Worm (Caenorhabditis elegans) whole organism, L4 larva: Measurements from ENCODE around the gene degl-1.

Experiments used
- F26F4.8 ChIP-seq: fragments of 200-800 bp; sonication (Bioruptor generic); conservative IDR thresholded peaks from 2 replicates; pipeline ENCODE4 v1.3.6; 2022; ENCODE audit warnings: missing genetic modification characterization, missing compliant biosample characterization
- F37D6.2 ChIP-seq: sonication (generic microtip); optimal IDR thresholded peaks from 2 replicates; lab custom pipeline; 2016; ENCODE audit warnings: mild to moderate bottlenecking, missing genetic modification characterization, missing compliant biosample characterization
- F44E2.7 ChIP-seq: fragments of 200-800 bp; sonication (Bioruptor generic); IDR thresholded peaks from 2 replicates; pipeline ENCODE4 v2.1.2; 2022; ENCODE audit warnings: missing genetic modification characterization, missing compliant biosample characterization
- R02D3.7 ChIP-seq: fragments of 150-350 bp; sonication (generic microtip); optimal IDR thresholded peaks from 3 replicates; lab custom pipeline; 2014; ENCODE audit warnings: missing biosample characterization, missing genetic modification characterization
- Y105C5A.15 ChIP-seq: fragments of 200-800 bp; sonication (Bioruptor generic); IDR thresholded peaks from 2 replicates; pipeline ENCODE4 v1.3.6; 2022; ENCODE audit warnings: missing genetic modification characterization, missing compliant biosample characterization
- aly-2 ChIP-seq: sonication (generic microtip); optimal IDR thresholded peaks from 2 replicates; lab custom pipeline; 2018; ENCODE audit warnings: missing biosample characterization, missing genetic modification characterization
- ama-1 ChIP-seq: fragments of 150-350 bp; optimal IDR thresholded peaks from 2 replicates; lab custom pipeline; 2014; ENCODE audit warnings: inconsistent platforms, mixed read lengths
- ceh-20 ChIP-seq: fragments of 200-800 bp; sonication (Bioruptor generic); IDR thresholded peaks from 2 replicates; pipeline ENCODE4 v1.3.6; 2022; ENCODE audit warnings: missing genetic modification reagents, missing genetic modification characterization, missing compliant biosample characterization
- ceh-62 ChIP-seq: sonication (generic microtip); optimal IDR thresholded peaks from 2 replicates; lab custom pipeline; 2017; ENCODE audit warnings: missing biosample characterization, missing genetic modification characterization
- daf-16 ChIP-seq, 3 experiments: sonication (generic microtip); optimal IDR thresholded peaks; 2 replicates each; lab custom pipeline; 2016 to 2017; ENCODE audit warnings: missing genetic modification characterization in 3 of 3, missing genetic modification reagents in 3 of 3, mild to moderate bottlenecking in 2 of 3, missing compliant biosample characterization in 2 of 3, missing biosample characterization in 1 of 3, moderate library complexity in 1 of 3
- duxl-1 ChIP-seq: sonication (generic microtip); optimal IDR thresholded peaks from 2 replicates; lab custom pipeline; 2016; ENCODE audit warnings: mild to moderate bottlenecking, missing genetic modification characterization, moderate library complexity, missing compliant biosample characterization; ENCODE audit not compliant: poor library complexity
- egl-43 ChIP-seq: fragments of 200-800 bp; sonication (Bioruptor generic); IDR thresholded peaks from 2 replicates; pipeline ENCODE4 v1.3.6; 2022; ENCODE audit warnings: missing genetic modification reagents, missing genetic modification characterization, missing compliant biosample characterization
- fkh-10 ChIP-seq: fragments of 150-350 bp; optimal IDR thresholded peaks from 2 replicates; lab custom pipeline; 2014; ENCODE audit warnings: missing biosample characterization, missing genetic modification reagents, missing genetic modification characterization
- hif-1 ChIP-seq, 2 experiments: sonication (generic microtip); optimal IDR thresholded peaks; 2 replicates each; lab custom pipeline; 2016 to 2017; ENCODE audit warnings: missing compliant biosample characterization in 2 of 2, missing genetic modification characterization in 2 of 2, missing genetic modification reagents in 2 of 2, missing genotype in 2 of 2, mild to moderate bottlenecking in 1 of 2
- hlh-11 ChIP-seq: fragments of 200-800 bp; sonication (Bioruptor generic); optimal IDR thresholded peaks from 2 replicates; lab custom pipeline; 2018; ENCODE audit warnings: mild to moderate bottlenecking, missing genetic modification characterization, missing compliant biosample characterization
- hlh-30 ChIP-seq: sonication (generic microtip); optimal IDR thresholded peaks from 2 replicates; lab custom pipeline; 2017; ENCODE audit warnings: antibody characterized with exemption, mild to moderate bottlenecking, missing genetic modification characterization, missing compliant biosample characterization; ENCODE audit not compliant: insufficient read depth
- jun-1 ChIP-seq: fragments of 150-350 bp; optimal IDR thresholded peaks from 2 replicates; lab custom pipeline; 2014; ENCODE audit warnings: missing biosample characterization, missing genetic modification reagents, missing genetic modification characterization
- lin-15B ChIP-seq: fragments of 150-350 bp; sonication (generic microtip); optimal IDR thresholded peaks from 3 replicates; lab custom pipeline; 2014; ENCODE audit warnings: missing biosample characterization, missing genetic modification characterization
- lin-29 ChIP-seq: fragments of 200-800 bp; sonication (Bioruptor generic); IDR thresholded peaks from 2 replicates; pipeline ENCODE4 v1.3.6; 2022; ENCODE audit warnings: missing genetic modification reagents, missing genetic modification characterization, missing compliant biosample characterization
- lin-38 ChIP-seq: fragments of 200-800 bp; sonication (Bioruptor generic); IDR thresholded peaks from 2 replicates; pipeline ENCODE4 v1.3.6; 2022; ENCODE audit warnings: missing genetic modification reagents, missing genetic modification characterization, missing compliant biosample characterization
- lir-3 ChIP-seq: sonication (generic microtip); optimal IDR thresholded peaks from 2 replicates; lab custom pipeline; 2016; ENCODE audit warnings: mild to moderate bottlenecking, missing genetic modification characterization, missing compliant biosample characterization
- madf-5 ChIP-seq, 2 experiments: fragments of 200-800 bp; sonication (Bioruptor generic); IDR thresholded peaks; 2 replicates each; pipeline ENCODE4 v1.3.6; 2022; ENCODE audit warnings: missing compliant biosample characterization in 2 of 2, missing genetic modification characterization in 2 of 2
- mdl-1 ChIP-seq, 2 experiments: fragments of 150-350 bp in 1 of 2; sonication (generic microtip) in 1 of 2; optimal IDR thresholded peaks; 2 replicates each; lab custom pipeline; 2014 to 2017; ENCODE audit warnings: missing biosample characterization in 2 of 2, missing genetic modification characterization in 2 of 2
- mdt-29 ChIP-seq: fragments of 200-800 bp; sonication (Bioruptor generic); IDR thresholded peaks from 2 replicates; pipeline ENCODE4 v1.3.6; 2022; ENCODE audit warnings: missing genetic modification reagents, missing genetic modification characterization, missing compliant biosample characterization
- mep-1 ChIP-seq: fragments of 150-350 bp; sonication (generic microtip); optimal IDR thresholded peaks from 3 replicates; lab custom pipeline; 2014; ENCODE audit warnings: missing biosample characterization, missing genetic modification characterization
- mes-2 ChIP-seq: sonication (generic microtip); optimal IDR thresholded peaks from 2 replicates; lab custom pipeline; 2016; ENCODE audit warnings: missing genotype, mild to moderate bottlenecking, missing genetic modification characterization, missing compliant biosample characterization; ENCODE audit not compliant: poor library complexity, severe bottlenecking
- nhr-11 ChIP-seq: fragments of 150-350 bp; optimal IDR thresholded peaks from 2 replicates; lab custom pipeline; 2014; ENCODE audit warnings: missing biosample characterization, missing genetic modification characterization
- nhr-237 ChIP-seq: sonication (generic microtip); optimal IDR thresholded peaks from 2 replicates; lab custom pipeline; 2017; ENCODE audit warnings: missing biosample characterization, missing genetic modification characterization
- nhr-25 ChIP-seq: sonication (generic microtip); optimal IDR thresholded peaks from 2 replicates; lab custom pipeline; 2017; ENCODE audit warnings: missing genetic modification characterization, mild to moderate bottlenecking, missing compliant biosample characterization, antibody characterized with exemption, moderate library complexity, borderline replicate concordance; ENCODE audit not compliant: insufficient read depth
- nhr-28 ChIP-seq: fragments of 150-350 bp; optimal IDR thresholded peaks from 2 replicates; lab custom pipeline; 2014; ENCODE audit warnings: missing biosample characterization, missing genetic modification characterization
- nhr-42 ChIP-seq: fragments of 200-800 bp; sonication (Bioruptor generic); IDR thresholded peaks from 2 replicates; pipeline ENCODE4 v1.3.6; 2022; ENCODE audit warnings: missing genetic modification characterization, missing compliant biosample characterization
- nhr-48 ChIP-seq: sonication (generic microtip); optimal IDR thresholded peaks from 2 replicates; lab custom pipeline; 2016; ENCODE audit warnings: mild to moderate bottlenecking, missing genetic modification characterization, missing compliant biosample characterization
- nhr-6 ChIP-seq: fragments of 150-350 bp; optimal IDR thresholded peaks from 2 replicates; lab custom pipeline; 2014; ENCODE audit warnings: missing biosample characterization, missing genetic modification characterization
- nhr-76 ChIP-seq: fragments of 150-350 bp; optimal IDR thresholded peaks from 2 replicates; lab custom pipeline; 2014; ENCODE audit warnings: missing biosample characterization, missing genetic modification characterization
- pha-4 ChIP-seq, 2 experiments: fragments of 150-350 bp in 1 of 2; fragments of 200-800 bp in 1 of 2; sonication (Bioruptor generic) in 1 of 2; IDR thresholded peaks in 1 of 2; optimal IDR thresholded peaks in 1 of 2; 2 replicates each; pipeline versions ENCODE4 v1.3.6 to Lab custom; 2014 to 2022; ENCODE audit warnings: missing genetic modification characterization in 2 of 2, missing genetic modification reagents in 2 of 2, missing biosample characterization in 1 of 2, missing compliant biosample characterization in 1 of 2
- php-3 ChIP-seq: fragments of 200-800 bp; sonication (Bioruptor generic); IDR thresholded peaks from 2 replicates; pipeline ENCODE4 v1.3.6; 2022; ENCODE audit warnings: missing genetic modification reagents, missing genetic modification characterization, missing compliant biosample characterization
- pqm-1 ChIP-seq: sonication (generic microtip); optimal IDR thresholded peaks from 2 replicates; lab custom pipeline; 2017; ENCODE audit warnings: missing biosample characterization, missing genetic modification characterization
- rbr-2 ChIP-seq: sonication (generic microtip); optimal IDR thresholded peaks from 2 replicates; lab custom pipeline; 2016; ENCODE audit warnings: missing genotype, missing genetic modification characterization, missing compliant biosample characterization
- sdz-12 ChIP-seq: fragments of 200-800 bp; sonication (Bioruptor generic); optimal IDR thresholded peaks from 2 replicates; lab custom pipeline; 2018; ENCODE audit warnings: mild to moderate bottlenecking, missing genetic modification characterization, missing compliant biosample characterization
- set-16 ChIP-seq: fragments of 200-800 bp; sonication (Bioruptor generic); IDR thresholded peaks from 2 replicates; pipeline ENCODE4 v1.3.6; 2022; ENCODE audit warnings: missing genetic modification reagents, missing genetic modification characterization, missing compliant biosample characterization
- snpc-4 ChIP-seq: fragments of 150-350 bp; optimal IDR thresholded peaks from 2 replicates; lab custom pipeline; 2014; ENCODE audit warnings: missing biosample characterization, missing genetic modification characterization
- spr-1 ChIP-seq: sonication (generic microtip); optimal IDR thresholded peaks from 2 replicates; lab custom pipeline; 2016; ENCODE audit warnings: mild to moderate bottlenecking, missing genetic modification characterization, missing compliant biosample characterization
- spr-3 ChIP-seq: fragments of 200-800 bp; sonication (Bioruptor generic); optimal IDR thresholded peaks from 2 replicates; lab custom pipeline; 2018; ENCODE audit warnings: mild to moderate bottlenecking, missing genetic modification characterization, missing compliant biosample characterization
- unc-130 ChIP-seq: sonication (generic microtip); optimal IDR thresholded peaks from 2 replicates; lab custom pipeline; 2016; ENCODE audit warnings: missing genetic modification reagents, missing genetic modification characterization, missing compliant biosample characterization
- unc-62 ChIP-seq, 3 experiments: fragments of 150-350 bp in 1 of 3; sonication (generic microtip); optimal IDR thresholded peaks in 2 of 3; peaks in 1 of 3; 1 replicate in 1 of 3; 2 replicates in 2 of 3; lab custom pipeline; 2014 to 2017; ENCODE audit warnings: missing biosample characterization in 3 of 3, missing genetic modification characterization in 3 of 3, missing genetic modification reagents in 3 of 3, missing genotype in 1 of 3
- zfp-2 ChIP-seq: sonication (generic microtip); optimal IDR thresholded peaks from 2 replicates; lab custom pipeline; 2016; ENCODE audit warnings: mild to moderate bottlenecking, missing genetic modification characterization, missing compliant biosample characterization

degl-1 gene

ce11 chrIV:14769218-14769835 lies 1.9 kb downstream of the degl-1 start, which contains the start of gene Y57G11C.43 (continued):
- no peak for TF ChIP-seq duxl-1 (tag; lab: Kevin White, UChicago)
- TF ChIP-seq ceh-62, result no peak
- no peak for TF ChIP-seq mdt-29 (GFP tag; lab: Robert Waterston, UW)
- TF ChIP-seq F37D6.2 (tag; lab: Kevin White, UChicago), result no peak
- no peak for TF ChIP-seq daf-16 (GFP tag; optimal IDR thresholded peaks at IDR 0.05; lab: Kevin White, UChicago)
- TF ChIP-seq daf-16 (tag; optimal IDR thresholded peaks at IDR 0.05; lab: Kevin White, UChicago), result no peak
- no peak for TF ChIP-seq F26F4.8 (GFP tag; lab: Robert Waterston, UW)
- TF ChIP-seq lir-3, result no peak
- TF ChIP-seq sdz-12 (GFP tag; lab: Kevin White, UChicago), result no peak

ce11 chrIV:14767693-14768251 lies 3.5 kb downstream of the degl-1 start, which contains the start of the genes mrps-7 and Y57G11C.3:
Gene mrps-7 (minus strand): TSS chrIV:14767730.
Gene Y57G11C.3 (plus strand): TSS chrIV:14768201.
- TF ChIP-seq spr-3 (GFP tag; lab: Kevin White, UChicago) (peak; percentile 55), hif-1 (tag; optimal IDR thresholded peaks at IDR 0.05; lab: Kevin White, UChicago) (peak in 1 of 2 experiments; percentile 73), nhr-48 (tag; lab: Kevin White, UChicago) (peak; percentile 24), nhr-6 (tag; lab: Kevin White, UChicago) (peak; percentile 94), madf-5 (GFP tag; IDR thresholded peaks at IDR 0.05; lab: Robert Waterston, UW) (no peak), nhr-28 (tag; lab: Kevin White, UChicago) (peak; percentile 87), aly-2 (tag; lab: Kevin White, UChicago) (no peak), R02D3.7 (tag; lab: Kevin White, UChicago) (peak; percentile 93), F26F4.8 (GFP tag; lab: Robert Waterston, UW) (no peak), snpc-4 (tag; lab: Kevin White, UChicago) (peak; percentile 38), rbr-2 (tag; lab: Kevin White, UChicago) (peak; percentile 85), nhr-11 (tag; lab: Kevin White, UChicago) (peak; percentile 84), nhr-76 (tag; lab: Kevin White, UChicago) (no peak), hlh-11 (tag; lab: Kevin White, UChicago) (peak; percentile 76), ama-1 (lab: Kevin White, UChicago) (peak; percentile 58), fkh-10 (GFP tag; lab: Kevin White, UChicago) (peak; percentile 82), pha-4 (GFP tag; IDR thresholded peaks at IDR 0.05; lab: Robert Waterston, UW) (peak; percentile 28; the same call in 1 of the 2 replicates), pha-4 (tag; optimal IDR thresholded peaks at IDR 0.05; lab: Kevin White, UChicago) (peak; percentile 91), unc-62 (GFP tag; optimal IDR thresholded peaks at IDR 0.05 in 1 of 2; lab: Kevin White, UChicago) (peak in 1 of 2 experiments; percentile 87), unc-62 (tag; optimal IDR thresholded peaks at IDR 0.05; lab: Kevin White, UChicago) (no peak), unc-130 (GFP tag; lab: Kevin White, UChicago) (peak; percentile 27), mep-1 (tag; lab: Kevin White, UChicago) (peak; percentile 91), jun-1 (tag; lab: Kevin White, UChicago) (peak; percentile 71), nhr-42 (GFP tag; lab: Robert Waterston, UW) (0 out of 2 replicates have a peak, but pooled peaks have one; percentile 44), nhr-25 (tag; lab: Kevin White, UChicago) (peak; percentile 6), set-16 (GFP tag; lab: Robert Waterston, UW) (no peak), lin-29 (GFP tag; lab: Robert Waterston, UW) (no peak), mdl-1 (tag; optimal IDR thresholded peaks at IDR 0.05; lab: Kevin White, UChicago) (peak; percentile 33 to 75), egl-43 (GFP tag; lab: Robert Waterston, UW) (0 out of 2 replicates have a peak, but pooled peaks have one; percentile 41), lin-15B (tag; lab: Kevin White, UChicago) (peak; percentile 77), spr-1 (tag; lab: Kevin White, UChicago) (peak; percentile 67), php-3 (GFP tag; lab: Robert Waterston, UW) (peak; percentile 58; the same call in 1 of the 2 replicates), pqm-1 (tag; lab: Kevin White, UChicago) (peak; percentile 38), nhr-237 (tag; lab: Kevin White, UChicago) (no peak), lin-38 (peak; percentile 100), zfp-2 (tag; lab: Kevin White, UChicago) (peak; percentile 45), F44E2.7 (GFP tag; lab: Robert Waterston, UW) (no peak), ceh-20 (GFP tag; lab: Robert Waterston, UW) (no peak), hlh-30 (tag; lab: Kevin White, UChicago) (peak; percentile 90), Y105C5A.15 (GFP tag; lab: Robert Waterston, UW) (no peak), mes-2 (peak; percentile 93)
